Worm (Caenorhabditis elegans): ENCODE results near the gene Y73B6BL.23.

DNA sequence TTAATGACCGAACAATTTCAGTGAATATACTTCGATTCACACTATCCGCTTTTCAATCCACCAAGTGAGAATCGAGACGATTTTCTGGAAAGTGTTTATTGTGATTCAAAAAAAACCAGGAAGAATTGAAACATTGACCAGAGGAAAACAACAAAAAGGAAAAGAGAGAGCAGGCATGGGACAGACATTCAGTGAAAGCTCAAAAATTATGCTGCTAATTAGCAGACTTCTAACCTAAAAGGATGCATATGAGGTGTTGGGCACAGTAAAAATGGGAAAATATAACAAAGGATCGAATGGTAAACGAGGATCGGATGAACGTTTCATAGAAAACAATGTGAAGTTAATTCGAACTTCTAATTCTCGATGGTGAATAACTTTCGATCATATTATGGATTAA is 1.3 kb downstream of the Y73B6BL.23 start:
- TF ChIP-seq hmbx-1 (tag; optimal IDR thresholded peaks at IDR 0.05): no peak
- TF ChIP-seq hnd-1 (tag; optimal IDR thresholded peaks at IDR 0.05): no peak
- no peak for TF ChIP-seq tra-4 (tag; optimal IDR thresholded peaks at IDR 0.05)
- no peak for TF ChIP-seq ama-1 (optimal IDR thresholded peaks at IDR 0.05)
- TF ChIP-seq B0310.2 (tag; optimal IDR thresholded peaks at IDR 0.05): no peak
- TF ChIP-seq pes-1 (GFP tag; IDR thresholded peaks at IDR 0.05): no peak
- no peak for TF ChIP-seq aly-1 (tag; optimal IDR thresholded peaks at IDR 0.05)
- no peak for TF ChIP-seq flt-1 (GFP tag; IDR thresholded peaks at IDR 0.05)
- TF ChIP-seq ceh-36 (tag; optimal IDR thresholded peaks at IDR 0.05): no peak
- TF ChIP-seq tbx-11 (GFP tag; IDR thresholded peaks at IDR 0.05): no peak
